Fruit fly (Drosophila melanogaster): ENCODE measurements around the gene Eip75B.

DNA sequence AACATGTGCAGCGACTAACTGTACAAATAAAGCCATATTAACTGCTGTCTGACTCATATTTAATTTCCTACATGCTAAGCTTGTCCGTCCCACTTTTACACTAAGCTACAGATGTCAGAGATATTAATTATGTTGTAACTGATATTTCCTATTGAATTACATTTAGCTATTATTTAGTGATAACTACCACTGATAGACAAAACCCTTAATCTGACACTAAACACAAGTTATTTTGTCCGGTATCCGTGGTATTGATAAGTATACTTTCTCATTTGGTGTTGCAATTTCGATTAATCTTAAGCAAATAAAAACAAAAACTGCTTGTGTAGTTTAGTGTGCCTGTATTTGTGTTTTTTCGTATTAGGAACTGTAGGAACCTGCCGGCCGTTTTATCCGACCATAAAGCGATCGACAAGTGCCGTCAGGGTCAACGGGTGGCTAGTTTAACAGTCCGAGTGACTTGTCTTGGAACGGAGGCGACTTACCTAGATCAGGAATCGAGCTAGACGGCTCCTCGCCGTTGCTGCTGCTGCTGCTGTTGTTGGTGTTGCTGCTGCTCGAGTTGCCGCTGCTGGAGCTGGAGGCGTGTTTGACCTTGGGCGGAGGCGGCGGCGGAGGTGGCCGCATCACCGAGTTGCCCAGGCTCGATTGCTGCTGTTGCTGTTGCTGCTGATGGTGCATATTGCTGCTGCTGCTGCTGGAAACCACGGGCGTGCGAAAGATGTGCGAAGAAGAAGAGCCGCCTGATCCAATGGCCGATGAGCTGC, 6.6 kb downstream of the Eip75B start:
- TF ChIP-seq CG8478 (optimal IDR thresholded peaks at IDR 0.05) (no peak), CTCF (optimal IDR thresholded peaks at IDR 0.05) (no peak)
